Fruit fly (Drosophila melanogaster) whole organism, embryonic: ENCODE results near the gene CG9467.

Experiments
- Awh ChIP-seq: fragments of 200-800 bp; sonication (Bioruptor generic); IDR thresholded peaks from 2 replicates; pipeline ENCODE4, ENCODE4 v1.3.6; 2022; ENCODE audit warnings: missing biosample characterization, missing genetic modification characterization
- B-H1 ChIP-seq: fragments of 200-800 bp; sonication (Bioruptor generic); IDR thresholded peaks from 3 replicates; pipeline ENCODE4 v1.3.6; 2022; ENCODE audit warnings: missing biosample characterization, missing genetic modification characterization
- BtbVII ChIP-seq: fragments of 200-800 bp; sonication (Bioruptor generic); optimal IDR thresholded peaks from 3 replicates; lab custom pipeline; 2017; ENCODE audit warnings: missing biosample characterization, mild to moderate bottlenecking, missing genetic modification characterization
- CG11247 ChIP-seq: fragments of 200-800 bp; sonication (Bioruptor generic); IDR thresholded peaks from 2 replicates; pipeline ENCODE4 v1.3.6; 2022; ENCODE audit warnings: missing biosample characterization, missing genetic modification characterization
- CG12155 ChIP-seq: fragments of 200-800 bp; sonication (Bioruptor generic); optimal IDR thresholded peaks from 3 replicates; lab custom pipeline; 2016; ENCODE audit warnings: missing biosample characterization, missing genetic modification characterization
- CG13123 ChIP-seq: fragments of 200-800 bp; sonication (Bioruptor generic); optimal IDR thresholded peaks from 2 replicates; lab custom pipeline; 2016; ENCODE audit warnings: missing biosample characterization, missing genetic modification characterization
- CG14667 ChIP-seq: fragments of 200-800 bp; sonication (Bioruptor generic); IDR thresholded peaks from 2 replicates; pipeline ENCODE4 v1.3.6; 2022; ENCODE audit warnings: missing biosample characterization, missing genetic modification characterization
- CG15696 ChIP-seq: fragments of 200-800 bp; sonication (Bioruptor generic); optimal IDR thresholded peaks from 2 replicates; lab custom pipeline; 2019; ENCODE audit warnings: missing biosample characterization, mild to moderate bottlenecking, missing genetic modification characterization, moderate library complexity
- CG1647 ChIP-seq: fragments of 200-800 bp; sonication (Bioruptor generic); optimal IDR thresholded peaks from 3 replicates; lab custom pipeline; 2016; ENCODE audit warnings: missing biosample characterization, missing genetic modification characterization
- CG16813 ChIP-seq: fragments of 200-800 bp; sonication (Bioruptor generic); IDR thresholded peaks from 3 replicates; pipeline ENCODE4 v1.3.6; 2022; ENCODE audit warnings: missing biosample characterization, missing genetic modification characterization; ENCODE audit not compliant: partially characterized antibody
- CG16815 ChIP-seq: fragments of 200-800 bp; sonication (Bioruptor generic); optimal IDR thresholded peaks from 3 replicates; lab custom pipeline; 2017; ENCODE audit warnings: missing biosample characterization, mild to moderate bottlenecking, missing genetic modification characterization
- CG17612 ChIP-seq: fragments of 200-800 bp; sonication (Bioruptor generic); IDR thresholded peaks from 2 replicates; pipeline ENCODE4 v1.3.6; 2022; ENCODE audit warnings: missing biosample characterization, missing genetic modification characterization
- CG18619 ChIP-seq: fragments of 200-800 bp; sonication (Bioruptor generic); optimal IDR thresholded peaks from 3 replicates; lab custom pipeline; 2017; ENCODE audit warnings: missing biosample characterization, mild to moderate bottlenecking, missing genetic modification characterization
- CG2129 ChIP-seq: fragments of 200-800 bp; sonication (Bioruptor generic); IDR thresholded peaks from 2 replicates; pipeline ENCODE4 v1.3.6; 2022; ENCODE audit warnings: missing biosample characterization, missing genetic modification characterization; ENCODE audit not compliant: partially characterized antibody
- CG2712 ChIP-seq: fragments of 200-800 bp; optimal IDR thresholded peaks from 3 replicates; lab custom pipeline; 2019; ENCODE audit warnings: missing biosample characterization, mild to moderate bottlenecking, missing genetic modification characterization, moderate library complexity
- CG2889 ChIP-seq: fragments of 200-800 bp; sonication (Bioruptor generic); IDR thresholded peaks from 3 replicates; pipeline ENCODE4 v1.3.6; 2022; ENCODE audit warnings: missing biosample characterization, missing genetic modification characterization
- CG3065 ChIP-seq: fragments of 200-800 bp; sonication (Bioruptor generic); optimal IDR thresholded peaks from 2 replicates; lab custom pipeline; 2016; ENCODE audit warnings: missing biosample characterization, missing genetic modification characterization
- CG4328 ChIP-seq: fragments of 200-800 bp; sonication (Bioruptor generic); optimal IDR thresholded peaks from 3 replicates; lab custom pipeline; 2017; ENCODE audit warnings: missing biosample characterization, missing genetic modification reagents, missing genetic modification characterization
- CG7745 ChIP-seq: fragments of 200-800 bp; sonication (Bioruptor generic); optimal IDR thresholded peaks from 2 replicates; lab custom pipeline; 2018; ENCODE audit warnings: missing biosample characterization, mild to moderate bottlenecking, missing genetic modification characterization, moderate library complexity
- CG8281 ChIP-seq: fragments of 200-800 bp; sonication (Bioruptor generic); optimal IDR thresholded peaks from 2 replicates; lab custom pipeline; 2018; ENCODE audit warnings: missing biosample characterization, mild to moderate bottlenecking, missing genetic modification characterization, moderate library complexity
- CG8478 ChIP-seq: fragments of >200 bp; optimal IDR thresholded peaks from 2 replicates; lab custom pipeline; 2018
- CG8765 ChIP-seq: fragments of 200-800 bp; sonication (Bioruptor generic); IDR thresholded peaks from 2 replicates; pipeline ENCODE4 v1.3.6; 2022; ENCODE audit warnings: missing biosample characterization, missing genetic modification characterization
- CG9215 ChIP-seq: fragments of 200-800 bp; sonication (Bioruptor generic); IDR thresholded peaks from 2 replicates; pipeline ENCODE4 v1.3.6; 2022; ENCODE audit warnings: missing biosample characterization, missing genetic modification characterization
- CrebB ChIP-seq: fragments of 200-800 bp; sonication (Bioruptor generic); optimal IDR thresholded peaks from 3 replicates; lab custom pipeline; 2018; ENCODE audit warnings: missing biosample characterization, mild to moderate bottlenecking, missing genetic modification characterization
- Dll ChIP-seq: fragments of 200-800 bp; sonication (Bioruptor generic); IDR thresholded peaks from 4 replicates; pipeline ENCODE4 v1.3.6; 2022; ENCODE audit warnings: missing biosample characterization, missing genetic modification characterization; ENCODE audit not compliant: partially characterized antibody
- GATAe ChIP-seq: fragments of 200-800 bp; sonication (Bioruptor generic); conservative IDR thresholded peaks from 2 replicates; pipeline ENCODE4 v1.3.6; 2022; ENCODE audit warnings: missing biosample characterization, missing genetic modification characterization
- HmgZ ChIP-seq: fragments of 200-800 bp; sonication (Bioruptor generic); optimal IDR thresholded peaks from 2 replicates; lab custom pipeline; 2018; ENCODE audit warnings: missing biosample characterization, mild to moderate bottlenecking, missing genetic modification characterization
- Hsf ChIP-seq: fragments of 200-800 bp; sonication (Bioruptor generic); optimal IDR thresholded peaks from 3 replicates; lab custom pipeline; 2016; ENCODE audit warnings: missing biosample characterization, missing genetic modification characterization
- Med ChIP-seq: fragments of 200-800 bp; sonication (Bioruptor generic); peaks from one replicate; lab custom pipeline; 2016; ENCODE audit warnings: missing biosample characterization, missing genetic modification characterization, mild to moderate bottlenecking, inconsistent platforms, moderate library complexity
- Meics ChIP-seq: fragments of 200-800 bp; sonication (Bioruptor generic); optimal IDR thresholded peaks from 2 replicates; lab custom pipeline; 2017; ENCODE audit warnings: missing biosample characterization, mild to moderate bottlenecking, missing genetic modification characterization
- Optix ChIP-seq: fragments of 200-800 bp; sonication (Bioruptor generic); IDR thresholded peaks from 3 replicates; pipeline ENCODE4 v1.3.6; 2022; ENCODE audit warnings: missing biosample characterization, missing genetic modification characterization
- Sox100B ChIP-seq: fragments of 200-800 bp; sonication (Bioruptor generic); optimal IDR thresholded peaks from 3 replicates; lab custom pipeline; 2018; ENCODE audit warnings: missing biosample characterization, mild to moderate bottlenecking, missing genetic modification characterization
- Sox102F ChIP-seq: fragments of 200-800 bp; sonication (Bioruptor generic); optimal IDR thresholded peaks from 2 replicates; lab custom pipeline; 2018; ENCODE audit warnings: missing biosample characterization, mild to moderate bottlenecking, missing genetic modification characterization, moderate library complexity
- Stat92E ChIP-seq, 3 experiments: fragments of >200 bp in 2 of 3; fragments of 200-800 bp in 1 of 3; sonication (Bioruptor generic) in 1 of 3; optimal IDR thresholded peaks; 2 replicates each; lab custom pipeline; 2017 to 2019; ENCODE audit warnings: missing biosample characterization in 3 of 3, missing genetic modification characterization in 3 of 3, mild to moderate bottlenecking in 1 of 3, moderate library complexity in 1 of 3
- Xbp1 ChIP-seq: fragments of 200-800 bp; sonication (Bioruptor generic); optimal IDR thresholded peaks from 3 replicates; lab custom pipeline; 2016; ENCODE audit warnings: missing biosample characterization, mild to moderate bottlenecking, missing genetic modification characterization
- fd102C ChIP-seq: fragments of 200-800 bp; sonication (Bioruptor generic); optimal IDR thresholded peaks from 2 replicates; lab custom pipeline; 2018; ENCODE audit warnings: missing biosample characterization, mild to moderate bottlenecking, missing genetic modification characterization, moderate library complexity
- h ChIP-seq: fragments of >200 bp; optimal IDR thresholded peaks from 2 replicates; lab custom pipeline; 2017
- ind ChIP-seq: fragments of 200-800 bp; sonication (Bioruptor generic); optimal IDR thresholded peaks from 3 replicates; lab custom pipeline; 2016; ENCODE audit warnings: missing biosample characterization, missing genetic modification characterization
- klu ChIP-seq: fragments of 200-800 bp; sonication (Bioruptor generic); IDR thresholded peaks from 2 replicates; pipeline ENCODE4 v1.3.6; 2022; ENCODE audit warnings: missing biosample characterization, missing genetic modification characterization
- knrl ChIP-seq: fragments of 200-800 bp; sonication (Bioruptor generic); IDR thresholded peaks from 3 replicates; pipeline ENCODE4 v1.3.6; 2022; ENCODE audit warnings: missing biosample characterization, missing genetic modification characterization; ENCODE audit not compliant: partially characterized antibody
- lab ChIP-seq: fragments of 200-800 bp; sonication (Bioruptor generic); optimal IDR thresholded peaks from 3 replicates; lab custom pipeline; 2017; ENCODE audit warnings: missing biosample characterization, missing genetic modification characterization, mild to moderate bottlenecking, moderate library complexity, missing genetic modification reagents
- lilli ChIP-seq: fragments of 200-800 bp; sonication (Bioruptor generic); optimal IDR thresholded peaks from 3 replicates; lab custom pipeline; 2016; ENCODE audit warnings: missing biosample characterization, missing genetic modification characterization
- luna ChIP-seq: fragments of 200-800 bp; sonication (Bioruptor generic); optimal IDR thresholded peaks from 2 replicates; lab custom pipeline; 2016; ENCODE audit warnings: missing biosample characterization, missing genetic modification characterization
- mirr ChIP-seq: fragments of 200-800 bp; sonication (Bioruptor generic); optimal IDR thresholded peaks from 3 replicates; lab custom pipeline; 2018; ENCODE audit warnings: missing biosample characterization, mild to moderate bottlenecking, missing genetic modification characterization
- pros ChIP-seq: fragments of 200-800 bp; sonication (Bioruptor generic); optimal IDR thresholded peaks from 3 replicates; lab custom pipeline; 2019; ENCODE audit warnings: missing biosample characterization, mild to moderate bottlenecking, missing genetic modification characterization, moderate library complexity
- ranshi ChIP-seq: fragments of 200-800 bp; sonication (Bioruptor generic); IDR thresholded peaks from 2 replicates; pipeline ENCODE4 v1.3.6; 2022; ENCODE audit warnings: missing biosample characterization, missing genetic modification characterization
- row ChIP-seq: fragments of 200-800 bp; sonication (Bioruptor generic); IDR thresholded peaks from 3 replicates; pipeline ENCODE4 v1.3.6; 2022; ENCODE audit warnings: missing biosample characterization, missing genetic modification characterization
- slbo ChIP-seq: fragments of 200-800 bp; sonication (Bioruptor generic); IDR thresholded peaks from 2 replicates; pipeline ENCODE4 v1.3.6; 2022; ENCODE audit warnings: missing biosample characterization, missing genetic modification characterization
- slou ChIP-seq: fragments of 200-800 bp; sonication (Bioruptor generic); optimal IDR thresholded peaks from 3 replicates; lab custom pipeline; 2016; ENCODE audit warnings: missing biosample characterization, missing genetic modification characterization
- wek ChIP-seq: fragments of 200-800 bp; sonication (Bioruptor generic); optimal IDR thresholded peaks from 3 replicates; lab custom pipeline; 2018; ENCODE audit warnings: missing biosample characterization, mild to moderate bottlenecking, missing genetic modification characterization, moderate library complexity

Gene CG9467

DNA sequence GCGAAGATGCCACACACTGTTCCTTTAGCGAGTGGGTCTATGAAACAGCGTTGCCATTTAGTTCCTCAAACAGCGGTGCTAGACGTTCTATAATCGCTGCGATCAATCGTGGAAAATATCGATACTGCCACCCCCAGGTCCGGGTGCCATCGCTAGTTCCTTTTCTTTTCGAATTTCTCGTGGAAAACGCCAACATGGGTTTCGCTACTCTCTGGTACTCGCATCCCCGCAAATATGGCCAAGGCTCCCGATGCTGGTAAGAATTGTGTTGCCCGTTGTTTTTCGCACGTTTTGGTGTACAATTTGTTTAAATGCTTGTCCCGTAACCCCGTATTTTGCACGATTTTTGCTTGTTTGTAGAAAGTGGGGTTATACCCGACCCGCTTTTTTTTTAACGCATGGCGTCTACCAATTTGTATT lies 22.9 kb downstream of the CG9467 start, which contains the start of gene RpS29 (continued):
- peak; percentile 83 for TF ChIP-seq CG18619 (GFP tag; lab: Kevin White, UChicago)
- TF ChIP-seq BtbVII (GFP tag; lab: Kevin White, UChicago): peak; percentile 78
- no peak for TF ChIP-seq Awh
- peak; percentile 95 for TF ChIP-seq knrl
- TF ChIP-seq Meics (GFP tag; lab: Kevin White, UChicago): peak; percentile 87
- no peak for TF ChIP-seq CG8765 (GFP tag; lab: Robert Waterston, UW)
- no peak for TF ChIP-seq CG8478 (lab: Kevin White, UChicago)
- peak; percentile 68 for TF ChIP-seq wek (GFP tag; lab: Kevin White, UChicago)
- TF ChIP-seq luna (GFP tag; lab: Kevin White, UChicago): peak; percentile 88
- peak; percentile 58 for TF ChIP-seq CG15696
- TF ChIP-seq CG16815: peak; percentile 2
- TF ChIP-seq ranshi (GFP tag; lab: Robert Waterston, UW): peak; percentile 68
- peak; percentile 95 for TF ChIP-seq HmgZ (tag; lab: Kevin White, UChicago)
- peak; percentile 93 for TF ChIP-seq mirr (GFP tag; lab: Kevin White, UChicago)
- TF ChIP-seq Dll (GFP tag; lab: Robert Waterston, UW): peak; percentile 91
- TF ChIP-seq lab: peak; percentile 93
- TF ChIP-seq Stat92E (GFP tag; optimal IDR thresholded peaks at IDR 0.05; lab: Kevin White, UChicago): peak in 1 of 3 experiments; percentile 23
- TF ChIP-seq Xbp1 (GFP tag; lab: Kevin White, UChicago): peak; percentile 85
- peak; percentile 93 for TF ChIP-seq CG16813 (GFP tag; lab: Robert Waterston, UW)
- peak; percentile 8 for TF ChIP-seq CG8281 (tag; lab: Kevin White, UChicago)
- TF ChIP-seq CG7745 (tag; lab: Kevin White, UChicago): peak; percentile 1
- peak; percentile 29 for TF ChIP-seq CG3065 (GFP tag; lab: Kevin White, UChicago)
- TF ChIP-seq CrebB (tag; lab: Kevin White, UChicago): peak; percentile 87
- peak; percentile 74 for TF ChIP-seq CG13123
- TF ChIP-seq Med (GFP tag; lab: Kevin White, UChicago): peak; percentile 99
- TF ChIP-seq CG2712: peak; percentile 73
- TF ChIP-seq Optix (GFP tag; lab: Robert Waterston, UW): peak; percentile 46; the same call in 1 of the 3 replicates
- TF ChIP-seq klu (GFP tag; lab: Robert Waterston, UW): peak; percentile 31; the same call in 1 of the 2 replicates
- TF ChIP-seq CG1647 (GFP tag; lab: Kevin White, UChicago): peak; percentile 84
- TF ChIP-seq slou (GFP tag; lab: Kevin White, UChicago): peak; percentile 79
- TF ChIP-seq CG2129 (GFP tag; lab: Robert Waterston, UW): peak; percentile 84
- TF ChIP-seq CG14667 (GFP tag; lab: Robert Waterston, UW): peak; percentile 54; the same call in 1 of the 2 replicates
- TF ChIP-seq Sox100B: no peak
- TF ChIP-seq ind (GFP tag; lab: Kevin White, UChicago): peak; percentile 83
- TF ChIP-seq Sox102F (GFP tag; lab: Kevin White, UChicago): peak; percentile 14
- TF ChIP-seq CG17612 (GFP tag; lab: Robert Waterston, UW): peak; percentile 31; the same call in 1 of the 2 replicates
- peak; percentile 48; the same call in 1 of the 3 replicates for TF ChIP-seq B-H1 (GFP tag; lab: Robert Waterston, UW)
- TF ChIP-seq CG2889: peak; percentile 65; the same call in 1 of the 3 replicates
- TF ChIP-seq CG11247: peak; percentile 84
- TF ChIP-seq row (GFP tag; lab: Robert Waterston, UW): peak; percentile 75
- no peak; the same call in 1 of the 2 replicates for TF ChIP-seq GATAe (GFP tag; lab: Robert Waterston, UW)
- TF ChIP-seq CG12155 (GFP tag; lab: Kevin White, UChicago): peak; percentile 97
- peak; percentile 87 for TF ChIP-seq CG4328 (GFP tag; lab: Kevin White, UChicago)
- peak; percentile 58; the same call in 1 of the 2 replicates for TF ChIP-seq CG9215 (GFP tag; lab: Robert Waterston, UW)
- TF ChIP-seq Hsf (GFP tag; lab: Kevin White, UChicago): peak; percentile 86
- peak; percentile 91 for TF ChIP-seq lilli
- no peak for TF ChIP-seq h (lab: Kevin White, UChicago)
- TF ChIP-seq slbo (GFP tag; lab: Robert Waterston, UW): peak; percentile 95
- no peak for TF ChIP-seq pros (GFP tag; lab: Kevin White, UChicago)
- TF ChIP-seq fd102C (GFP tag; lab: Kevin White, UChicago): no peak
